Worm (Caenorhabditis elegans) whole organism, young adult: ENCODE results near the gene ZK809.9.
A peak's percentile ranks its signal among the peaks of the same experiment; 100 is the strongest.

Experiments used
- C06A6.2 ChIP-seq: fragments of 200-800 bp; sonication (Bioruptor generic); conservative IDR thresholded peaks from 2 replicates; pipeline ENCODE4 v1.3.6; 2022; ENCODE audit warnings: missing genetic modification characterization, missing compliant biosample characterization
- T26A5.8 ChIP-seq: sonication (generic microtip); optimal IDR thresholded peaks from 2 replicates; lab custom pipeline; 2016; ENCODE audit warnings: missing genetic modification characterization, missing compliant biosample characterization
- aptf-2 ChIP-seq: fragments of 200-800 bp; sonication (Bioruptor generic); conservative IDR thresholded peaks from 2 replicates; pipeline ENCODE4 v1.3.6; 2022; ENCODE audit warnings: missing genetic modification reagents, missing genetic modification characterization, missing compliant biosample characterization
- attf-6 ChIP-seq: fragments of 200-800 bp; sonication (Bioruptor generic); IDR thresholded peaks from 2 replicates; pipeline ENCODE4 v1.3.6; 2022; ENCODE audit warnings: missing genetic modification reagents, missing genetic modification characterization, missing compliant biosample characterization
- cebp-2 ChIP-seq: fragments of 200-800 bp; sonication (Bioruptor generic); IDR thresholded peaks from 2 replicates; pipeline ENCODE4 v1.3.6; 2022; ENCODE audit warnings: missing genetic modification characterization, missing compliant biosample characterization
- ceh-79 ChIP-seq: sonication (generic microtip); optimal IDR thresholded peaks from 2 replicates; lab custom pipeline; 2017; ENCODE audit warnings: mild to moderate bottlenecking, missing genetic modification characterization, missing compliant biosample characterization
- chd-7 ChIP-seq: sonication (generic microtip); optimal IDR thresholded peaks from 2 replicates; lab custom pipeline; 2016; ENCODE audit warnings: mild to moderate bottlenecking, missing genetic modification characterization, moderate library complexity, missing compliant biosample characterization
- egl-18 ChIP-seq: fragments of 200-800 bp; sonication (Bioruptor generic); IDR thresholded peaks from 2 replicates; pipeline ENCODE4 v1.3.6; 2022; ENCODE audit warnings: missing genetic modification reagents, missing genetic modification characterization, missing compliant biosample characterization
- hlh-26 ChIP-seq: fragments of 200-800 bp; sonication (Bioruptor generic); conservative IDR thresholded peaks from 2 replicates; pipeline ENCODE4 v1.3.6; 2022; ENCODE audit warnings: missing genetic modification reagents, missing genetic modification characterization, missing compliant biosample characterization
- hmg-1.2 ChIP-seq: fragments of 200-800 bp; sonication (Bioruptor generic); IDR thresholded peaks from 2 replicates; pipeline ENCODE4 v1.3.6; 2022; ENCODE audit warnings: missing genetic modification reagents, missing genetic modification characterization, missing compliant biosample characterization
- hsf-1 ChIP-seq: fragments of 200-800 bp; sonication (Bioruptor generic); IDR thresholded peaks from 2 replicates; pipeline ENCODE4 v1.3.6; 2022; ENCODE audit warnings: missing genetic modification reagents, missing genetic modification characterization, missing compliant biosample characterization
- lin-26 ChIP-seq: fragments of 200-800 bp; sonication (Bioruptor generic); IDR thresholded peaks from 2 replicates; pipeline ENCODE4 v1.3.6; 2022; ENCODE audit warnings: missing genetic modification reagents, missing genetic modification characterization, missing compliant biosample characterization
- lin-54 ChIP-seq: fragments of 200-800 bp; sonication (Bioruptor generic); optimal IDR thresholded peaks from 2 replicates; lab custom pipeline; 2018; ENCODE audit warnings: mild to moderate bottlenecking, missing genetic modification characterization, missing compliant biosample characterization
- nhr-90 ChIP-seq: sonication (generic microtip); optimal IDR thresholded peaks from 2 replicates; lab custom pipeline; 2016; ENCODE audit warnings: missing genotype, mild to moderate bottlenecking, missing genetic modification characterization, missing compliant biosample characterization
- rec-8 ChIP-seq, 2 experiments: sonication (generic microtip); optimal IDR thresholded peaks; 2 replicates each; lab custom pipeline; 2016; ENCODE audit warnings: mild to moderate bottlenecking in 2 of 2, missing genetic modification characterization in 2 of 2, missing genetic modification reagents in 2 of 2, missing genotype in 2 of 2, missing biosample characterization in 1 of 2, missing compliant biosample characterization in 1 of 2, moderate library complexity in 1 of 2
- sptf-2 ChIP-seq: fragments of 200-800 bp; sonication (Bioruptor generic); optimal IDR thresholded peaks from 2 replicates; lab custom pipeline; 2018; ENCODE audit warnings: mild to moderate bottlenecking, missing genetic modification characterization, missing compliant biosample characterization
- xnd-1 ChIP-seq: sonication (generic microtip); optimal IDR thresholded peaks from 2 replicates; lab custom pipeline; 2016; ENCODE audit warnings: missing genotype, missing genetic modification reagents, missing genetic modification characterization, missing compliant biosample characterization
- zfh-2 ChIP-seq: fragments of 200-800 bp; sonication (Bioruptor generic); conservative IDR thresholded peaks from 2 replicates; pipeline ENCODE4 v1.3.6; 2022; ENCODE audit warnings: missing genetic modification reagents, missing genetic modification characterization, missing compliant biosample characterization
- zim-3 ChIP-seq: sonication (generic microtip); optimal IDR thresholded peaks from 2 replicates; lab custom pipeline; 2017; ENCODE audit warnings: mild to moderate bottlenecking, missing genetic modification characterization, moderate library complexity, missing compliant biosample characterization
- ztf-28 ChIP-seq: fragments of 200-800 bp; sonication (Bioruptor generic); IDR thresholded peaks from 2 replicates; pipeline ENCODE4 v1.3.6; 2022; ENCODE audit warnings: missing genetic modification reagents, missing genetic modification characterization, missing compliant biosample characterization
- ztf-6 ChIP-seq: fragments of 200-800 bp; sonication (Bioruptor generic); IDR thresholded peaks from 2 replicates; pipeline ENCODE4 v1.3.6; 2022; ENCODE audit warnings: missing genetic modification reagents, missing genetic modification characterization, missing compliant biosample characterization

The ZK809.9 gene

DNA sequence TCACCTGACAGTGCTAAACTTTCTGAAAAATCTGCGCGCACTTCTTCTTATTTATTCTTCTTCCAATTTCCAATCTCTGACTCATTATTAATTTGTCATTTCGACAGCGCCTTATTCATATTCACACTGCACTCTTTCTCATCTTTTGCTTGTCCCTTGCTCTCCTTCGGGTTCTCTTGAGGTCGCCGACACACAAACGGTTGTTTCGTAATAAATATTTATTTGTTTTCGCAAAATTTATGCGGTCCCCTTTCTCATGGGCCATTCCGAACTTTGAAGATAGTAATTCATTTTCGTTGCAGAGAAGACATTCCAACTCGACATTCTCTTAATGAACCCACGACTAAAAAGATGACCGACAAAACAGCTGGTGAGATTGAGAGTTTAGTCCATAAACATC is 49.6 kb downstream of the ZK809.9 start, which contains the start of gene magi-1:
Gene magi-1 (plus strand): TSS at position 301 of the 400 bp plus-strand sequence.
- TF ChIP-seq xnd-1 (tag; lab: Kevin White, UChicago) (no peak), ceh-79 (no peak), hlh-26 (GFP tag; lab: Robert Waterston, UW) (no peak), rec-8 (tag; optimal IDR thresholded peaks at IDR 0.05; lab: Kevin White, UChicago) (no peak), lin-26 (no peak), cebp-2 (no peak), ztf-6 (GFP tag; lab: Robert Waterston, UW) (no peak), chd-7 (tag; lab: Kevin White, UChicago) (no peak), lin-54 (GFP tag; lab: Kevin White, UChicago) (no peak), hsf-1 (no peak)

DNA sequence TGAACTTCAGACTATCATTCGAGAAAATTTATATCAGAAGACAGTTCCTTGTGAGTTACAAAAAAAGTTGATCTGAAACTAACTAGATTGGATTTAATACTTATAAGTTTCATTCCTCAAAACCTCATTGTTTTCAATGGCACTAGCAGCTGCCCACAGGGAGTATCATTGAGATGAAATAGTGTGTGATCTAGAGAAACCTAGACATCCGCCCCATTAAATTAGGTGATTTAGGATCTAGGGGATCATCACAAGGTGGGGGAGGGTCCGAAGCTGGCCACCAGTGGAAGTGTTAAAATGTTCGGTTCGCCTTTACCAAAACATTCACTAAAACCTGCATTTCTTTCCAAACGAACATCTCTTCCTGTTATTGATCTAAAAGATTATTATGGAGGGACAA is 51.3 kb downstream of the ZK809.9 start:
- no peak for TF ChIP-seq egl-18 (GFP tag; lab: Robert Waterston, UW)
- TF ChIP-seq ztf-28 (GFP tag; lab: Robert Waterston, UW) = no peak
- TF ChIP-seq aptf-2 = no peak
- no peak for TF ChIP-seq C06A6.2
- no peak for TF ChIP-seq zfh-2 (GFP tag; lab: Robert Waterston, UW)
- no peak for TF ChIP-seq nhr-90 (tag; lab: Kevin White, UChicago)
- no peak for TF ChIP-seq T26A5.8 (tag; lab: Kevin White, UChicago)
- TF ChIP-seq sptf-2 = no peak
- TF ChIP-seq zim-3 (tag; lab: Kevin White, UChicago) = no peak
- TF ChIP-seq lin-54 (GFP tag; lab: Kevin White, UChicago) = no peak
- no peak for TF ChIP-seq cebp-2
- TF ChIP-seq attf-6 (GFP tag; lab: Robert Waterston, UW) = no peak

DNA sequence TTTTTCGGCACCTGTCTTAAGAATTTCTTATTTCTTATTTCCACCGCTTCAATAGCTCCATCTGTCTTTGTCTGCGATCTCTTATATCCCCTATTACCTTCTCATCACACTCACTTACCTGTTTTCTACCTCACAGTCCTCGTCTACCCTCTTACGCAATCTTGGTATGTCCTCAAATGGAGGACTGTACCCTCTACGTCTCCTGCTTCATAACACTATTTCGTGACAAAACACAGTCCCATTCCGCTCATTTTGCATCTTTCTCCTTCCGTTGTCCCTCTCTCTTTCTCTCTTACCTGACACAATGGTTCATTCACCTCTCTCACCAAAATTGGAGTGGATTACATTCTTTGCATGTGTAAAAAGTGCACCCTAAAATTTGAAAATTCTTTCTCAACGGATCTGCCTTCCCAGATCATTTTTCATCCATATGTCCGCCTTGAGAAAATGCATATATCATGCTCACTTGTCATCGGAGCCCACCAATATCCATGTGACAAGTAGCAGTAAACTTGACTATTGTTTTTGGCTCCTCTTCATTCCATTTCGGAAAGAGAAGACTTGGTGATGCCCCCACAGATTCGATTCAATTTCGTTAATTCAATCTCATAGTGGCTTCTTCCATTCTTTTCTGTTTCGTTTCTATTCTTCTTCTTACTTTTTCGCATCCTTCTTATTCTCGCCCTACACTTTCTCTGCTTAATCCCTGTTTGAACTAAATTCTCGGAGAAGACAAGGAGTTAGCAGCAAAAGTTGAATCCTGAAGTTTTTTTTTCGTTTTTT is 52.2 kb downstream of the ZK809.9 start:
- TF ChIP-seq hmg-1.2 (GFP tag; lab: Robert Waterston, UW) (peak; percentile 22; the same call in 1 of the 2 replicates), xnd-1 (tag; lab: Kevin White, UChicago) (no peak)
